Fruit fly (Drosophila melanogaster): ENCODE results near the gene Tango4.
A peak's percentile ranks its signal among the peaks of the same experiment; 100 is the strongest.

Tango4 gene

dm6 chrX:12012149-12013097, 8.4 kb upstream of the Tango4 start, which contains the start of the genes CG1492 and regucalcin (continued):
- TF ChIP-seq pfk (GFP tag; optimal IDR thresholded peaks at IDR 0.05) (no peak), CG3065 (GFP tag; optimal IDR thresholded peaks at IDR 0.05) (no peak), fd96Cb (tag; optimal IDR thresholded peaks at IDR 0.05) (no peak), CG7556 (GFP tag; optimal IDR thresholded peaks at IDR 0.05) (no peak), Six4 (GFP tag; optimal IDR thresholded peaks at IDR 0.05) (no peak), z (GFP tag; IDR thresholded peaks at IDR 0.05) (no peak), ase (GFP tag; IDR thresholded peaks at IDR 0.05) (no peak), CG1647 (GFP tag; optimal IDR thresholded peaks at IDR 0.05) (no peak), CG14441 (GFP tag; IDR thresholded peaks at IDR 0.05) (no peak), CG32532 (GFP tag; IDR thresholded peaks at IDR 0.05) (no peak), Bteb2 (GFP tag; optimal IDR thresholded peaks at IDR 0.05) (no peak), Gug (GFP tag; IDR thresholded peaks at IDR 0.05) (no peak), Elba2 (GFP tag; optimal IDR thresholded peaks at IDR 0.05) (no peak), Mrtf (GFP tag; IDR thresholded peaks at IDR 0.05) (no peak), Ssrp (tag; optimal IDR thresholded peaks at IDR 0.05) (no peak), Sry-δ (GFP tag; optimal IDR thresholded peaks at IDR 0.05) (peak; percentile 89), Adf1 (GFP tag; IDR thresholded peaks at IDR 0.05) (no peak), gt (GFP tag; IDR thresholded peaks at IDR 0.05) (no peak), CG9437 (GFP tag; optimal IDR thresholded peaks at IDR 0.05) (no peak), CG10147 (GFP tag; optimal IDR thresholded peaks at IDR 0.05) (no peak), dmrt99B (tag; optimal IDR thresholded peaks at IDR 0.05) (no peak), Dip3 (GFP tag; optimal IDR thresholded peaks at IDR 0.05) (no peak), Deaf1 (tag; optimal IDR thresholded peaks at IDR 0.05) (no peak), CG30020 (tag; optimal IDR thresholded peaks at IDR 0.05) (peak; percentile 13), Neu2 (GFP tag; optimal IDR thresholded peaks at IDR 0.05; ENCODE audit: borderline replicate concordance) (no peak), Opbp (GFP tag; IDR thresholded peaks at IDR 0.05; ENCODE audit: partially characterized antibody) (peak; percentile 53; the same call in 1 of the 3 replicates), esg (GFP tag; conservative IDR thresholded peaks at IDR 0.05) (no peak), Atf6 (GFP tag; IDR thresholded peaks at IDR 0.05) (no peak), CG11085 (GFP tag; IDR thresholded peaks at IDR 0.05) (no peak), peb (GFP tag; IDR thresholded peaks at IDR 0.05) (no peak), CG16813 (GFP tag; IDR thresholded peaks at IDR 0.05; ENCODE audit: partially characterized antibody) (peak; percentile 54; the same call in 2 of the 3 replicates), CG5953 (GFP tag; IDR thresholded peaks at IDR 0.05) (no peak), CG6272 (GFP tag; IDR thresholded peaks at IDR 0.05) (no peak), Hey (tag; optimal IDR thresholded peaks at IDR 0.05) (no peak), E2f1 (GFP tag; IDR thresholded peaks at IDR 0.05) (no peak), CG14014 (GFP tag; IDR thresholded peaks at IDR 0.05) (no peak), eve (GFP tag; optimal IDR thresholded peaks at IDR 0.05) (no peak), ind (GFP tag; optimal IDR thresholded peaks at IDR 0.05) (no peak), HmgZ (tag; optimal IDR thresholded peaks at IDR 0.05) (peak; percentile 67), BEAF-32 (GFP tag; optimal IDR thresholded peaks at IDR 0.05) (peak; percentile 62), emc (GFP tag; optimal IDR thresholded peaks at IDR 0.05) (no peak), CG43689 (GFP tag; IDR thresholded peaks at IDR 0.05) (no peak), CG17361 (GFP tag; IDR thresholded peaks at IDR 0.05) (no peak), ewg (GFP tag; optimal IDR thresholded peaks at IDR 0.05) (no peak), mam (GFP tag; optimal IDR thresholded peaks at IDR 0.05) (no peak), slbo (GFP tag; IDR thresholded peaks at IDR 0.05) (no peak), CG13775 (GFP tag; optimal IDR thresholded peaks at IDR 0.05) (no peak), CG9876 (GFP tag; optimal IDR thresholded peaks at IDR 0.05) (no peak), Mes4 (GFP tag; optimal IDR thresholded peaks at IDR 0.05) (no peak), Camta (GFP tag; optimal IDR thresholded peaks at IDR 0.05) (no peak)

Measured in whole organism, embryonic.